Worm (Caenorhabditis elegans) whole organism, L2 larva: ENCODE results near the gene C06A8.8.

Experiments used
- R02D3.7 ChIP-seq: fragments of 150-350 bp; optimal IDR thresholded peaks from 2 replicates; lab custom pipeline; 2014; ENCODE audit warnings: missing biosample characterization, missing genetic modification characterization
- alr-1 ChIP-seq: fragments of 150-350 bp; optimal IDR thresholded peaks from 2 replicates; lab custom pipeline; 2014; ENCODE audit warnings: missing biosample characterization, missing genetic modification characterization
- elt-3 ChIP-seq: sonication (generic microtip); optimal IDR thresholded peaks from 2 replicates; lab custom pipeline; 2017; ENCODE audit warnings: missing biosample characterization, missing genetic modification characterization
- nhr-10 ChIP-seq: sonication (generic microtip); optimal IDR thresholded peaks from 2 replicates; lab custom pipeline; 2017; ENCODE audit warnings: missing biosample characterization, missing genetic modification characterization
- nhr-237 ChIP-seq: fragments of 150-350 bp; optimal IDR thresholded peaks from 2 replicates; lab custom pipeline; 2014; ENCODE audit warnings: missing biosample characterization, missing genetic modification characterization
- sma-9 ChIP-seq, 2 experiments: fragments of 150-350 bp in 1 of 2; sonication (generic microtip) in 1 of 2; optimal IDR thresholded peaks; 2 replicates each; lab custom pipeline; 2014 to 2016; ENCODE audit warnings: missing genetic modification characterization in 2 of 2, mild to moderate bottlenecking in 1 of 2, missing biosample characterization in 1 of 2, missing compliant biosample characterization in 1 of 2, missing genetic modification reagents in 1 of 2, moderate library complexity in 1 of 2
- unc-39 ChIP-seq: fragments of 150-350 bp; optimal IDR thresholded peaks from 2 replicates; lab custom pipeline; 2014; ENCODE audit warnings: missing biosample characterization, missing genetic modification characterization
- ztf-11 ChIP-seq: sonication (generic microtip); optimal IDR thresholded peaks from 2 replicates; lab custom pipeline; 2017; ENCODE audit warnings: missing biosample characterization, missing genetic modification characterization
- ztf-4 ChIP-seq: fragments of 150-350 bp; optimal IDR thresholded peaks from 2 replicates; lab custom pipeline; 2014; ENCODE audit warnings: missing biosample characterization, missing genetic modification characterization

DNA sequence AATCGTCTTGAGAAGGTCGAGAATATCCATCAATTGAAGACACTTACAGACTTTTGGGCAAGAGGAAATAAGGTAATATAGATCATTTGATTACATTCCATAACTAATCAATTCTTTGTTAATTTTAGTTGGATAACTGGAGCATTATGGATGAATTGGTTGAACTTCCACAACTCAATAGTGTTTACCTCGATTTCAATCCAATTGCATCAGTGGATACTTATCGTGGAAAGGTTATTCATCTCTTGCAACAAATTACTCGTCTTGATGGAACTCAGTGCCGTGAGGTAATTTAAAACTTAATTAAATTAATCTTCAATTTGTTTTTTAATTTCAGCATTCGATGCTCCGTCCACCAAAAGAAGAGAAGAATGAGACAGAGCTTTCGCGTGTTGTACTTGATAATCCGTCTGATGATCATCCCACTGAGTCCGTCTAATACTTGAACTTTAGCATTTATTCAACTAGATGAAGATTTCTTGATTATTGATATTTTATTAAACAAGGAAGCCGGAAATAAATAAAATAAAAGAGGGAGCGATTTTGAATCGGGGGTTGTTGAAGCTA is 1.7 kb upstream of the C06A8.8 start:
- TF ChIP-seq R02D3.7 (no peak), sma-9 (GFP tag; optimal IDR thresholded peaks at IDR 0.05; lab: Kevin White, UChicago) (no peak), sma-9 (tag; optimal IDR thresholded peaks at IDR 0.05; lab: Kevin White, UChicago) (no peak), ztf-11 (tag; lab: Kevin White, UChicago) (no peak), ztf-4 (tag; lab: Kevin White, UChicago) (no peak), nhr-10 (tag; lab: Kevin White, UChicago) (no peak), elt-3 (tag; lab: Kevin White, UChicago) (no peak), nhr-237 (no peak), alr-1 (no peak), unc-39 (no peak)
